Fruit fly (Drosophila melanogaster) whole organism, embryonic: ENCODE measurements around the gene CG17929.

Experiments
- Adf1 ChIP-seq: fragments of 200-800 bp; sonication (Bioruptor generic); IDR thresholded peaks from 2 replicates; pipeline ENCODE4 v1.3.6; 2022; ENCODE audit warnings: missing biosample characterization, missing genetic modification characterization
- Atf6 ChIP-seq: fragments of 200-800 bp; sonication (Bioruptor generic); IDR thresholded peaks from 2 replicates; pipeline ENCODE4 v1.3.6; 2022; ENCODE audit warnings: missing biosample characterization, missing genetic modification characterization
- BtbVII ChIP-seq: fragments of 200-800 bp; sonication (Bioruptor generic); optimal IDR thresholded peaks from 3 replicates; lab custom pipeline; 2017; ENCODE audit warnings: missing biosample characterization, mild to moderate bottlenecking, missing genetic modification characterization
- CG10274 ChIP-seq: fragments of 200-800 bp; sonication (Bioruptor generic); optimal IDR thresholded peaks from 3 replicates; lab custom pipeline; 2017; ENCODE audit warnings: missing biosample characterization, mild to moderate bottlenecking, missing genetic modification characterization
- CG10979 ChIP-seq: fragments of 200-800 bp; sonication (Bioruptor generic); optimal IDR thresholded peaks from 2 replicates; lab custom pipeline; 2018; ENCODE audit warnings: missing biosample characterization, mild to moderate bottlenecking, missing genetic modification characterization, moderate library complexity
- CG11085 ChIP-seq: fragments of 200-800 bp; sonication (Bioruptor generic); IDR thresholded peaks from 2 replicates; pipeline ENCODE4 v1.3.6; 2022; ENCODE audit warnings: missing biosample characterization, missing genetic modification characterization
- CG11247 ChIP-seq: fragments of 200-800 bp; sonication (Bioruptor generic); IDR thresholded peaks from 2 replicates; pipeline ENCODE4 v1.3.6; 2022; ENCODE audit warnings: missing biosample characterization, missing genetic modification characterization
- CG11504 ChIP-seq: fragments of 200-800 bp; sonication (Bioruptor generic); optimal IDR thresholded peaks from 3 replicates; lab custom pipeline; 2019; ENCODE audit warnings: missing biosample characterization, mild to moderate bottlenecking, missing genetic modification characterization, moderate library complexity
- CG11696 ChIP-seq: fragments of 200-800 bp; sonication (Bioruptor generic); IDR thresholded peaks from 2 replicates; pipeline ENCODE4 v1.3.6; 2022; ENCODE audit warnings: missing biosample characterization, missing genetic modification characterization
- CG1233 ChIP-seq: fragments of 200-800 bp; sonication (Bioruptor generic); optimal IDR thresholded peaks from 4 replicates; lab custom pipeline; 2018; ENCODE audit warnings: missing biosample characterization, mild to moderate bottlenecking, missing genetic modification characterization
- CG15514 ChIP-seq: fragments of 200-800 bp; sonication (Bioruptor generic); optimal IDR thresholded peaks from 3 replicates; lab custom pipeline; 2017; ENCODE audit warnings: missing biosample characterization, missing genetic modification characterization, mild to moderate bottlenecking, moderate library complexity, missing genetic modification reagents
- CG1647 ChIP-seq: fragments of 200-800 bp; sonication (Bioruptor generic); optimal IDR thresholded peaks from 3 replicates; lab custom pipeline; 2016; ENCODE audit warnings: missing biosample characterization, missing genetic modification characterization
- CG17359 ChIP-seq: fragments of 200-800 bp; sonication (Bioruptor generic); optimal IDR thresholded peaks from 3 replicates; lab custom pipeline; 2018; ENCODE audit warnings: missing biosample characterization, mild to moderate bottlenecking, missing genetic modification characterization, moderate library complexity
- CG18619 ChIP-seq: fragments of 200-800 bp; sonication (Bioruptor generic); optimal IDR thresholded peaks from 3 replicates; lab custom pipeline; 2017; ENCODE audit warnings: missing biosample characterization, mild to moderate bottlenecking, missing genetic modification characterization
- CG2120 ChIP-seq: fragments of 200-800 bp; sonication (Bioruptor generic); optimal IDR thresholded peaks from 3 replicates; lab custom pipeline; 2016; ENCODE audit warnings: missing biosample characterization, missing genetic modification characterization
- CG2678 ChIP-seq: fragments of 200-800 bp; sonication (Bioruptor generic); optimal IDR thresholded peaks from 3 replicates; lab custom pipeline; 2019; ENCODE audit warnings: missing biosample characterization, mild to moderate bottlenecking, missing genetic modification characterization, moderate library complexity
- CG30403 ChIP-seq: fragments of 200-800 bp; sonication (Bioruptor generic); optimal IDR thresholded peaks from 3 replicates; lab custom pipeline; 2016; ENCODE audit warnings: missing biosample characterization, missing genetic modification characterization
- CG31365 ChIP-seq: fragments of 200-800 bp; sonication (Bioruptor generic); optimal IDR thresholded peaks from 2 replicates; lab custom pipeline; 2018; ENCODE audit warnings: missing biosample characterization, mild to moderate bottlenecking, missing genetic modification characterization
- CG4404 ChIP-seq: fragments of 200-800 bp; sonication (Bioruptor generic); IDR thresholded peaks from 2 replicates; pipeline ENCODE4 v1.3.6; 2022; ENCODE audit warnings: missing biosample characterization, missing genetic modification characterization
- CG7745 ChIP-seq: fragments of 200-800 bp; sonication (Bioruptor generic); optimal IDR thresholded peaks from 2 replicates; lab custom pipeline; 2018; ENCODE audit warnings: missing biosample characterization, mild to moderate bottlenecking, missing genetic modification characterization, moderate library complexity
- CG7987 ChIP-seq: fragments of 200-800 bp; sonication (Bioruptor generic); optimal IDR thresholded peaks from 2 replicates; lab custom pipeline; 2018; ENCODE audit warnings: missing biosample characterization, mild to moderate bottlenecking, missing genetic modification characterization, moderate library complexity
- CG8944 ChIP-seq: fragments of 200-800 bp; sonication (Bioruptor generic); optimal IDR thresholded peaks from 3 replicates; lab custom pipeline; 2016; ENCODE audit warnings: missing biosample characterization, missing genetic modification characterization
- CG9797 ChIP-seq: fragments of 200-800 bp; sonication (Bioruptor generic); optimal IDR thresholded peaks from 3 replicates; lab custom pipeline; 2018; ENCODE audit warnings: missing biosample characterization, mild to moderate bottlenecking, missing genetic modification characterization
- Dek ChIP-seq: fragments of 200-800 bp; sonication (Bioruptor generic); optimal IDR thresholded peaks from 3 replicates; lab custom pipeline; 2019; ENCODE audit warnings: missing biosample characterization, mild to moderate bottlenecking, missing genetic modification characterization, moderate library complexity
- Dip3 ChIP-seq: fragments of 200-800 bp; sonication (Bioruptor generic); optimal IDR thresholded peaks from 3 replicates; lab custom pipeline; 2016; ENCODE audit warnings: missing biosample characterization, missing genetic modification characterization
- HLH54F ChIP-seq: fragments of 200-800 bp; sonication (Bioruptor generic); optimal IDR thresholded peaks from 3 replicates; lab custom pipeline; 2016; ENCODE audit warnings: missing biosample characterization, missing genetic modification characterization
- MBD-R2 ChIP-seq: fragments of 200-800 bp; sonication (Bioruptor generic); IDR thresholded peaks from 2 replicates; pipeline ENCODE4 v1.3.6; 2022; ENCODE audit warnings: missing biosample characterization, missing genetic modification characterization
- MTF-1 ChIP-seq: fragments of 200-800 bp; sonication (Bioruptor generic); optimal IDR thresholded peaks from 2 replicates; lab custom pipeline; 2018; ENCODE audit warnings: missing biosample characterization, mild to moderate bottlenecking, missing genetic modification characterization, borderline replicate concordance
- Meics ChIP-seq: fragments of 200-800 bp; sonication (Bioruptor generic); optimal IDR thresholded peaks from 2 replicates; lab custom pipeline; 2017; ENCODE audit warnings: missing biosample characterization, mild to moderate bottlenecking, missing genetic modification characterization
- Vsx1 ChIP-seq: fragments of 200-800 bp; sonication (Bioruptor generic); optimal IDR thresholded peaks from 2 replicates; lab custom pipeline; 2017; ENCODE audit warnings: missing biosample characterization, mild to moderate bottlenecking, missing genetic modification characterization, missing genetic modification reagents
- Xrp1 ChIP-seq: fragments of 200-800 bp; sonication (Bioruptor generic); IDR thresholded peaks from 2 replicates; pipeline ENCODE4 v1.3.6; 2022; ENCODE audit warnings: missing biosample characterization, missing genetic modification characterization
- ash1 ChIP-seq: fragments of 200-800 bp; sonication (Bioruptor generic); optimal IDR thresholded peaks from 2 replicates; lab custom pipeline; 2018; ENCODE audit warnings: missing biosample characterization, mild to moderate bottlenecking, missing genetic modification characterization
- bowl ChIP-seq: fragments of 200-800 bp; sonication (Bioruptor generic); IDR thresholded peaks from 2 replicates; pipeline ENCODE4 v1.3.6; 2022; ENCODE audit warnings: missing biosample characterization, missing genetic modification characterization
- chm ChIP-seq: fragments of 200-800 bp; sonication (Bioruptor generic); IDR thresholded peaks from 2 replicates; pipeline ENCODE4 v1.3.6; 2022; ENCODE audit warnings: missing biosample characterization, missing genetic modification characterization
- da ChIP-seq: fragments of 200-800 bp; sonication (Bioruptor generic); optimal IDR thresholded peaks from 2 replicates; lab custom pipeline; 2016; ENCODE audit warnings: missing biosample characterization, missing genetic modification characterization
- dysf ChIP-seq: fragments of 200-800 bp; sonication (Bioruptor generic); IDR thresholded peaks from 3 replicates; pipeline ENCODE4 v1.3.6; 2022; ENCODE audit warnings: missing biosample characterization, missing genetic modification characterization
- ewg ChIP-seq: fragments of 200-800 bp; sonication (Bioruptor generic); optimal IDR thresholded peaks from 3 replicates; lab custom pipeline; 2017; ENCODE audit warnings: mild to moderate bottlenecking, missing biosample characterization, missing genetic modification reagents, missing genetic modification characterization
- fd96Cb ChIP-seq: fragments of 200-800 bp; sonication (Bioruptor generic); optimal IDR thresholded peaks from 2 replicates; lab custom pipeline; 2018; ENCODE audit warnings: missing biosample characterization, mild to moderate bottlenecking, missing genetic modification characterization, moderate library complexity
- ftz-f1 ChIP-seq: fragments of 200-800 bp; sonication (Bioruptor generic); optimal IDR thresholded peaks from 2 replicates; lab custom pipeline; 2016; ENCODE audit warnings: missing biosample characterization, missing genetic modification characterization
- fu2 ChIP-seq: fragments of 200-800 bp; sonication (Bioruptor generic); optimal IDR thresholded peaks from 2 replicates; lab custom pipeline; 2016; ENCODE audit warnings: missing biosample characterization, missing genetic modification characterization
- lilli ChIP-seq: fragments of 200-800 bp; sonication (Bioruptor generic); optimal IDR thresholded peaks from 3 replicates; lab custom pipeline; 2016; ENCODE audit warnings: missing biosample characterization, missing genetic modification characterization
- lov ChIP-seq, 2 experiments: fragments of 200-800 bp in 1 of 2; fragments of >200 bp in 1 of 2; sonication (Bioruptor generic) in 1 of 2; IDR thresholded peaks in 1 of 2; optimal IDR thresholded peaks in 1 of 2; 2 replicates in 1 of 2; 3 replicates in 1 of 2; pipeline versions ENCODE4 v1.3.6 to Lab custom; 2017 to 2022; ENCODE audit warnings: missing biosample characterization in 1 of 2, missing genetic modification characterization in 1 of 2
- otp ChIP-seq: fragments of 200-800 bp; sonication (Bioruptor generic); IDR thresholded peaks from 3 replicates; pipeline ENCODE4, ENCODE4 v1.3.6; 2022; ENCODE audit warnings: missing biosample characterization, missing genetic modification characterization
- pita ChIP-seq: fragments of 200-800 bp; sonication (Bioruptor generic); optimal IDR thresholded peaks from 2 replicates; lab custom pipeline; 2017; ENCODE audit warnings: missing biosample characterization, mild to moderate bottlenecking, missing genetic modification characterization
- psq ChIP-seq: fragments of 200-800 bp; sonication (Bioruptor generic); optimal IDR thresholded peaks from 2 replicates; lab custom pipeline; 2017; ENCODE audit warnings: missing biosample characterization, missing genetic modification characterization
- sd ChIP-seq: fragments of 200-800 bp; sonication (Bioruptor generic); optimal IDR thresholded peaks from 3 replicates; lab custom pipeline; 2018; ENCODE audit warnings: missing biosample characterization, mild to moderate bottlenecking, missing genetic modification characterization, moderate library complexity
- sens-2 ChIP-seq: fragments of 200-800 bp; sonication (Bioruptor generic); IDR thresholded peaks from 2 replicates; pipeline ENCODE4 v1.3.6; 2022; ENCODE audit warnings: missing biosample characterization, missing genetic modification characterization
- tio ChIP-seq: fragments of 200-800 bp; sonication (Bioruptor generic); optimal IDR thresholded peaks from 2 replicates; lab custom pipeline; 2017; ENCODE audit warnings: missing biosample characterization, missing genetic modification characterization, inconsistent platforms
- tx ChIP-seq: fragments of 200-800 bp; sonication (Bioruptor generic); optimal IDR thresholded peaks from 2 replicates; lab custom pipeline; 2016; ENCODE audit warnings: missing biosample characterization, missing genetic modification characterization

CG17929 gene

dm6 chr3R:16355393-16355943, 30.2 kb downstream of the CG17929 start (continued):
- TF ChIP-seq MTF-1, result no peak
- TF ChIP-seq sd, result peak; percentile 93
- TF ChIP-seq CG2120 (GFP tag; lab: Kevin White, UChicago), result peak; percentile 88
- TF ChIP-seq CG9797, result no peak
- TF ChIP-seq BtbVII (GFP tag; lab: Kevin White, UChicago), result peak; percentile 10
- peak; percentile 30 for TF ChIP-seq CG15514
- TF ChIP-seq psq (GFP tag; lab: Kevin White, UChicago), result no peak
- TF ChIP-seq Adf1 (GFP tag; lab: Robert Waterston, UW), result peak; percentile 29; the same call in 1 of the 2 replicates
- TF ChIP-seq CG1233 (GFP tag; lab: Kevin White, UChicago), result peak; percentile 8
- peak; percentile 28 for TF ChIP-seq CG7987 (GFP tag; lab: Kevin White, UChicago)
- no peak for TF ChIP-seq sens-2 (GFP tag; lab: Robert Waterston, UW)
- TF ChIP-seq CG10274 (GFP tag; lab: Kevin White, UChicago), result no peak
- peak; percentile 53; the same call in 1 of the 2 replicates for TF ChIP-seq CG11247 (GFP tag; lab: Robert Waterston, UW)
- peak; percentile 10 for TF ChIP-seq CG30403 (GFP tag; lab: Kevin White, UChicago)
- no peak for TF ChIP-seq tio (GFP tag; lab: Kevin White, UChicago)
- TF ChIP-seq fu2, result peak; percentile 44
- TF ChIP-seq CG17359, result peak; percentile 33
- TF ChIP-seq CG2678 (tag; lab: Kevin White, UChicago), result peak; percentile 59
- peak; percentile 5 for TF ChIP-seq ash1 (GFP tag; lab: Kevin White, UChicago)
- TF ChIP-seq otp, result no peak
- TF ChIP-seq CG10979, result no peak
- peak; percentile 63 for TF ChIP-seq dysf (GFP tag; lab: Robert Waterston, UW)
- TF ChIP-seq CG18619 (GFP tag; lab: Kevin White, UChicago), result peak; percentile 39
- peak; percentile 44 for TF ChIP-seq Dek (tag; lab: Kevin White, UChicago)
- TF ChIP-seq ftz-f1 (GFP tag; lab: Kevin White, UChicago), result peak; percentile 95
- TF ChIP-seq CG7745 (tag; lab: Kevin White, UChicago), result no peak
- TF ChIP-seq CG11504 (tag; lab: Kevin White, UChicago), result peak; percentile 23
- peak; percentile 76 for TF ChIP-seq Meics
- no peak for TF ChIP-seq Vsx1 (GFP tag; lab: Kevin White, UChicago)
- no peak for TF ChIP-seq fd96Cb
- TF ChIP-seq ewg (GFP tag; lab: Kevin White, UChicago), result no peak
- TF ChIP-seq Dip3 (GFP tag; lab: Kevin White, UChicago), result peak; percentile 37
- peak; percentile 13 for TF ChIP-seq CG1647 (GFP tag; lab: Kevin White, UChicago)
- TF ChIP-seq MBD-R2, result peak; percentile 43; the same call in 1 of the 2 replicates
- peak; percentile 36 for TF ChIP-seq tx (GFP tag; lab: Kevin White, UChicago)
- peak; percentile 61 for TF ChIP-seq HLH54F (GFP tag; lab: Kevin White, UChicago)
- TF ChIP-seq CG8944 (GFP tag; lab: Kevin White, UChicago), result peak; percentile 26
- TF ChIP-seq CG4404, result no peak
- TF ChIP-seq Xrp1 (GFP tag; lab: Robert Waterston, UW), result 0 out of 2 replicates have a peak, but pooled peaks have one; percentile 21
- TF ChIP-seq lov (optimal IDR thresholded peaks at IDR 0.05; lab: Kevin White, UChicago), result no peak
- 0 out of 3 replicates have a peak, but pooled peaks have one; percentile 17 for TF ChIP-seq lov (GFP tag; IDR thresholded peaks at IDR 0.05; lab: Robert Waterston, UW)
- TF ChIP-seq CG11696 (GFP tag; lab: Robert Waterston, UW), result 0 out of 2 replicates have a peak, but pooled peaks have one; percentile 45
- TF ChIP-seq Atf6 (GFP tag; lab: Robert Waterston, UW), result peak; percentile 64
- TF ChIP-seq da, result no peak
- 0 out of 2 replicates have a peak, but pooled peaks have one; percentile 22 for TF ChIP-seq bowl (GFP tag; lab: Robert Waterston, UW)
- TF ChIP-seq pita (GFP tag; lab: Kevin White, UChicago), result no peak
- peak; percentile 68 for TF ChIP-seq lilli (GFP tag; lab: Kevin White, UChicago)
- no peak for TF ChIP-seq CG31365 (tag; lab: Kevin White, UChicago)
- TF ChIP-seq CG11085, result peak; percentile 59; the same call in 1 of the 2 replicates
- TF ChIP-seq chm (GFP tag; lab: Robert Waterston, UW), result peak; percentile 40; the same call in 1 of the 2 replicates
